Fruit fly (Drosophila melanogaster): ENCODE data around the gene GstD6.

DNA sequence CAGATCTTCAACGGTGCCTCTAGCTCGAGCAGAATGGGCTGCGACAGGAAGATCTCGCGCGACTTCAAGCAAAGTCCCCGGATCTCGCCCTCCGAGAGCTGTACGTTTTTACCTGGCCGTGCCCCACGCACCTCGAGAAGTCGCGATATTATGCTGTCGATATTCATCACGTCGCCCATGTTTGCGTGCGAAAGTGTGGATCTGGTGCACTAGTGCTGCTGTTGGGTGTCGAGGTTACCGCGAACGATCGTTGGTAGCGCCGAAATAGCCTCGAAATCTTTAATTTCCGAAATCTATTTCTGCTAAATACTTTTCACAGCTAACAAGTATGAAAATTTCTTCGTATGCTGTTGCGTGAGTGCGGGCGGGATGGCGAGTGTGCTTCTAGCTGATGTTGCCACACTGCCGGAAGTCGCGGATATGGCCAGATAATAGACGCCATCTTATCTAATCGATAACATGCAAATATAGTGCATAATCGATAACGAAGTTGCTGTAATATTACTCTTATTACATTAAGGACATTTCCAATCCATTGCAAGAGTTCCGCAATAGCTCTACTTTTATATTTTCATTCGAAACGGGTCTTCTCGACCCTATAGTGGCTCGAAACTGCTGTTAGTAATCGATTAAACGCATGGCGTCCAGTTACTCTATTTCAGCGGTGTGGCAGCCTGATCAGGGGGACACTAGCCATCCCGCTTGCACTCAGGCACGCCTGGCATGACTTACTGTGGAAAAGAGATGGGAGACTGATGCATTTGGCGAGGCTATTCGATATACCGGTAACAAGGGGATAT, 48.8 kb downstream of the GstD6 start, which contains the start of gene Pp1-87B:
- TF ChIP-seq CG8478 (optimal IDR thresholded peaks at IDR 0.05) (no peak), CTCF (optimal IDR thresholded peaks at IDR 0.05) (peak in 1 of 2 experiments; percentile 12)
